Fruit fly (Drosophila melanogaster) whole organism, prepupa: ENCODE results near the gene Clk.

ENCODE experiments used
- Blimp-1 ChIP-seq: fragments of 200-800 bp; sonication (Bioruptor generic); optimal IDR thresholded peaks from 3 replicates; lab custom pipeline; 2017; ENCODE audit warnings: missing biosample characterization, missing genetic modification characterization, mild to moderate bottlenecking, moderate library complexity, missing genetic modification reagents
- CG10631 ChIP-seq: fragments of 200-800 bp; sonication (Bioruptor generic); optimal IDR thresholded peaks from 2 replicates; lab custom pipeline; 2016; ENCODE audit warnings: missing biosample characterization, missing genetic modification characterization
- CG11902 ChIP-seq: fragments of 200-800 bp; sonication (Bioruptor generic); optimal IDR thresholded peaks from 3 replicates; lab custom pipeline; 2016; ENCODE audit warnings: missing biosample characterization, missing genetic modification characterization
- CG31627 ChIP-seq: fragments of 200-800 bp; sonication (Bioruptor generic); optimal IDR thresholded peaks from 3 replicates; lab custom pipeline; 2016; ENCODE audit warnings: missing biosample characterization, missing genetic modification characterization
- CG4318 ChIP-seq: fragments of 200-800 bp; sonication (Bioruptor generic); optimal IDR thresholded peaks from 3 replicates; lab custom pipeline; 2017; ENCODE audit warnings: missing biosample characterization, mild to moderate bottlenecking, missing genetic modification characterization
- CG6163 ChIP-seq: fragments of 200-800 bp; sonication (Bioruptor generic); IDR thresholded peaks from 3 replicates; pipeline ENCODE4 v1.3.6; 2022; ENCODE audit warnings: missing biosample characterization, missing genetic modification characterization
- CG8632 ChIP-seq: fragments of 200-800 bp; sonication (Bioruptor generic); optimal IDR thresholded peaks from 3 replicates; lab custom pipeline; 2016; ENCODE audit warnings: missing biosample characterization, missing genetic modification characterization
- Hr38 ChIP-seq: sonication (Bioruptor generic); optimal IDR thresholded peaks from 2 replicates; lab custom pipeline; 2016; ENCODE audit warnings: missing biosample characterization, missing genetic modification characterization
- Hr39 ChIP-seq: fragments of 200-800 bp; sonication (Bioruptor generic); optimal IDR thresholded peaks from 2 replicates; lab custom pipeline; 2016; ENCODE audit warnings: missing biosample characterization, missing genetic modification characterization
- OdsH ChIP-seq: fragments of 200-800 bp; sonication (Bioruptor generic); optimal IDR thresholded peaks from 3 replicates; lab custom pipeline; 2016; ENCODE audit warnings: missing biosample characterization, missing genetic modification characterization
- Smox ChIP-seq: fragments of 200-800 bp; sonication (Bioruptor generic); optimal IDR thresholded peaks from 3 replicates; lab custom pipeline; 2016; ENCODE audit warnings: missing biosample characterization, missing genetic modification characterization
- fkh ChIP-seq: fragments of 200-800 bp; sonication (Bioruptor generic); optimal IDR thresholded peaks from 3 replicates; lab custom pipeline; 2017; ENCODE audit warnings: missing biosample characterization, mild to moderate bottlenecking, missing genetic modification characterization, moderate library complexity
- spab ChIP-seq: fragments of 200-800 bp; sonication (Bioruptor generic); optimal IDR thresholded peaks from 2 replicates; lab custom pipeline; 2017; ENCODE audit warnings: missing biosample characterization, mild to moderate bottlenecking, missing genetic modification characterization, missing genetic modification reagents
- svp ChIP-seq: fragments of 200-800 bp; sonication (Bioruptor generic); peaks from one replicate; lab custom pipeline; 2016; ENCODE audit warnings: missing biosample characterization, missing genetic modification characterization

DNA sequence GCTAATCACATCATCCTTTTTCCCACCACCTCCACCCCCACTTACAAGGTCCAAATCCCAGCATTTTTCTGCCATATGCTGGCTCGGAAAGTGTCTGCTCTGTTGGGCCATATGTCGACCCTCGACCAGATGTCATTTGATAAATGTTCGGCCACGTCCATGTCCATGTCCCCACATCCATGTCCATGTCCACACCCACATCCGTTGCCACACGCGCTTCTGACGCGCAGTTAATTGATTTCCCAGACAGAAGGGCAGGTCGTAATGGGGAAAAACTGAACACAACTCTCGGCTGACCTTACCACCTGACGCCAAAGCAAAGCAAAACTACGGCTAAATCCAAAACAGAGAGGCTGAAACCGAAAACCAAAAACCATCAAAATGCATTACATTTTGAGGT lies 11.6 kb upstream of the Clk start:
- TF ChIP-seq CG31627, result no peak
- TF ChIP-seq Blimp-1 (GFP tag; lab: Kevin White, UChicago), result no peak
- TF ChIP-seq Smox (GFP tag; lab: Kevin White, UChicago), result no peak
- no peak for TF ChIP-seq CG11902 (GFP tag; lab: Kevin White, UChicago)
- no peak for TF ChIP-seq CG8632 (GFP tag; lab: Kevin White, UChicago)
- no peak for TF ChIP-seq CG6163 (GFP tag; lab: Robert Waterston, UW)
- no peak for TF ChIP-seq fkh (GFP tag; lab: Kevin White, UChicago)
- no peak for TF ChIP-seq Hr39 (GFP tag; lab: Kevin White, UChicago)
- no peak for TF ChIP-seq CG10631 (GFP tag; lab: Kevin White, UChicago)
- no peak for TF ChIP-seq spab (GFP tag; lab: Kevin White, UChicago)
- no peak for TF ChIP-seq Hr38 (GFP tag; lab: Kevin White, UChicago)
- no peak for TF ChIP-seq svp (GFP tag; lab: Kevin White, UChicago)
- TF ChIP-seq CG4318 (GFP tag; lab: Kevin White, UChicago), result no peak
- TF ChIP-seq OdsH, result no peak
